Worm (Caenorhabditis elegans): ENCODE measurements around the gene C45G9.10.

C45G9.10 gene

DNA sequence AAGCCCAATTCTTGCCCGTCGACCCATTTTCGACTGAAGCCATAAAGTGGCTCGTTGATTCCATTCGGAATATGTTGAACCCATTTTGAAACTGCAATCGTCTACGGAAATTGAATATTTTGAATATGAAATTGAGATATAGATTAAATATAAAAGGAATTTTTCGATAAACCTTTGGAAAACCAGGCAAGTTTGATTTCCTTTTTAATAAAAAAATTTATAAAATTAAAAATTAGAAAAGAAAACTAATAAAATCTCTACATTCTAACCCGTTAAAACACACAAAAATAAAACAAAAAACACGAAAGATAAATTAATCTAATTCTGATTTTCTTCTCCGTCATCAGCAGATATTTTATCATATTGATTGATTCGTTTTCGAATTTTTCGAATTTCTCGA, 54.8 kb downstream of the C45G9.10 start, which contains the start of gene R144.12:
TSS of gene R144.12 (minus strand) at position 101 of the 400 bp plus-strand sequence.
- TF ChIP-seq mcd-1 (GFP tag; IDR thresholded peaks at IDR 0.05) (no peak), Y79H2A.3 (GFP tag; conservative IDR thresholded peaks at IDR 0.05) (no peak), tbp1 (GFP tag; optimal IDR thresholded peaks at IDR 0.05) (no peak), C06A6.2 (GFP tag; conservative IDR thresholded peaks at IDR 0.05) (no peak), pbrm-1 (GFP tag; IDR thresholded peaks at IDR 0.05) (no peak), ztf-18 (tag; optimal IDR thresholded peaks at IDR 0.05) (no peak), lin-40 (tag; optimal IDR thresholded peaks at IDR 0.05) (no peak), ztf-26 (tag; optimal IDR thresholded peaks at IDR 0.05) (no peak), him-1 (tag; optimal IDR thresholded peaks at IDR 0.05) (no peak)
